Worm (Caenorhabditis elegans) whole organism, L4/young adult: ENCODE data around the gene Y37A1B.4.

Source experiments
- W03F9.2 ChIP-seq: fragments of 150-350 bp; optimal IDR thresholded peaks from 2 replicates; lab custom pipeline; 2014; ENCODE audit warnings: missing biosample characterization, missing genetic modification characterization
- dao-5 ChIP-seq: sonication (generic microtip); optimal IDR thresholded peaks from 2 replicates; lab custom pipeline; 2016; ENCODE audit warnings: missing genotype, missing genetic modification characterization, moderate library complexity, missing compliant biosample characterization
- him-1 ChIP-seq: sonication (generic microtip); optimal IDR thresholded peaks from 2 replicates; lab custom pipeline; 2016; ENCODE audit warnings: missing genotype, missing genetic modification reagents, missing genetic modification characterization, missing compliant biosample characterization

DNA sequence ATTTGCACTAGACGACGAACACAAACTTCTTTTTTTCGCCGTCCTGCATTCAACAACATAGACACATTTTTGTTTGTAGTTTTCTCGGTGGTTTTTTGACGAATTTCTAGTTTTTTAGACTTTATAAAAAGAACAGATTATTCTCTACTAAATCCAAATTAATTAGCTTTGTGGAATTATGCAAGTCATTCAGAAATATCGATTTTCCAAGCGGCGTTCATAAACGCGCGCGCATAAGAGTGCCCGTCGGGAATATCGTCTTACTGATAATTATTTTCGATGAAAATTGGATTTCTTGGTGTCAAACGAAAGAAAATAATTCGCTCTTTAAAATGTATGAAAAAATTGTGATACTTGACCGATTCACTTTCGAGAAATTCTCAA is 25.9 kb downstream of the Y37A1B.4 start:
- no peak for TF ChIP-seq dao-5
- TF ChIP-seq him-1 (tag; lab: Kevin White, UChicago) = no peak
- no peak for TF ChIP-seq W03F9.2 (tag; lab: Kevin White, UChicago)
